Fruit fly (Drosophila melanogaster) whole organism, embryonic: Measurements from ENCODE around the gene CG42828.

Experiments
- Adf1 ChIP-seq: fragments of 200-800 bp; sonication (Bioruptor generic); IDR thresholded peaks from 2 replicates; pipeline ENCODE4 v1.3.6; 2022; ENCODE audit warnings: missing biosample characterization, missing genetic modification characterization
- Asciz ChIP-seq: fragments of 200-800 bp; sonication (Bioruptor generic); optimal IDR thresholded peaks from 2 replicates; lab custom pipeline; 2017; ENCODE audit warnings: missing biosample characterization, mild to moderate bottlenecking, missing genetic modification characterization, missing genetic modification reagents
- Atf3 ChIP-seq: fragments of 200-800 bp; sonication (Bioruptor generic); optimal IDR thresholded peaks from 3 replicates; lab custom pipeline; 2016; ENCODE audit warnings: missing biosample characterization, missing genetic modification characterization
- CG10366 ChIP-seq: fragments of 200-800 bp; sonication (Bioruptor generic); IDR thresholded peaks from 2 replicates; pipeline ENCODE4 v1.3.6; 2022; ENCODE audit warnings: missing biosample characterization, missing genetic modification characterization
- CG12744 ChIP-seq: fragments of 200-800 bp; sonication (Bioruptor generic); optimal IDR thresholded peaks from 2 replicates; lab custom pipeline; 2016; ENCODE audit warnings: missing biosample characterization, missing genetic modification characterization
- CG1647 ChIP-seq: fragments of 200-800 bp; sonication (Bioruptor generic); optimal IDR thresholded peaks from 3 replicates; lab custom pipeline; 2016; ENCODE audit warnings: missing biosample characterization, missing genetic modification characterization
- CG17912 ChIP-seq: fragments of 200-800 bp; sonication (Bioruptor generic); optimal IDR thresholded peaks from 2 replicates; lab custom pipeline; 2018; ENCODE audit warnings: missing biosample characterization, mild to moderate bottlenecking, missing genetic modification characterization
- CG18011 ChIP-seq: fragments of 200-800 bp; sonication (Bioruptor generic); optimal IDR thresholded peaks from 2 replicates; lab custom pipeline; 2017; ENCODE audit warnings: missing biosample characterization, missing genetic modification characterization, mild to moderate bottlenecking, moderate library complexity, missing genotype
- CG31365 ChIP-seq: fragments of 200-800 bp; sonication (Bioruptor generic); optimal IDR thresholded peaks from 2 replicates; lab custom pipeline; 2018; ENCODE audit warnings: missing biosample characterization, mild to moderate bottlenecking, missing genetic modification characterization
- CG32772 ChIP-seq: fragments of 200-800 bp; sonication (Bioruptor generic); IDR thresholded peaks from 2 replicates; pipeline ENCODE4 v1.3.6; 2022; ENCODE audit warnings: missing biosample characterization, missing genetic modification characterization
- CG34422 ChIP-seq: fragments of 200-800 bp; sonication (Bioruptor generic); IDR thresholded peaks from 3 replicates; pipeline ENCODE4 v1.3.6; 2022; ENCODE audit warnings: missing biosample characterization, missing genetic modification characterization
- CG3726 ChIP-seq: fragments of 200-800 bp; sonication (Bioruptor generic); IDR thresholded peaks from 3 replicates; pipeline ENCODE4, ENCODE4 v1.3.6; 2022; ENCODE audit warnings: missing biosample characterization, missing genetic modification characterization
- CG4328 ChIP-seq: fragments of 200-800 bp; sonication (Bioruptor generic); optimal IDR thresholded peaks from 3 replicates; lab custom pipeline; 2017; ENCODE audit warnings: missing biosample characterization, missing genetic modification reagents, missing genetic modification characterization
- CG4617 ChIP-seq: fragments of 200-800 bp; sonication (Bioruptor generic); optimal IDR thresholded peaks from 3 replicates; lab custom pipeline; 2016; ENCODE audit warnings: missing biosample characterization, missing genetic modification characterization, borderline replicate concordance
- CG4854 ChIP-seq: fragments of 200-800 bp; sonication (Bioruptor generic); optimal IDR thresholded peaks from 2 replicates; lab custom pipeline; 2016; ENCODE audit warnings: missing biosample characterization, missing genetic modification characterization, inconsistent platforms
- CG6654 ChIP-seq: fragments of 200-800 bp; sonication (Bioruptor generic); optimal IDR thresholded peaks from 2 replicates; lab custom pipeline; 2017; ENCODE audit warnings: missing biosample characterization, mild to moderate bottlenecking, missing genetic modification characterization
- CG7357 ChIP-seq: fragments of 200-800 bp; sonication (Bioruptor generic); IDR thresholded peaks from 3 replicates; pipeline ENCODE4 v1.3.6; 2022; ENCODE audit warnings: missing biosample characterization, missing genetic modification characterization
- CG7839 ChIP-seq: fragments of 200-800 bp; sonication (Bioruptor generic); optimal IDR thresholded peaks from 3 replicates; lab custom pipeline; 2018; ENCODE audit warnings: missing biosample characterization, mild to moderate bottlenecking, missing genetic modification characterization, moderate library complexity
- CG7928 ChIP-seq: fragments of 200-800 bp; sonication (Bioruptor generic); optimal IDR thresholded peaks from 2 replicates; lab custom pipeline; 2017; ENCODE audit warnings: missing biosample characterization, mild to moderate bottlenecking, missing genetic modification characterization
- CG8290 ChIP-seq, 3 experiments: fragments of 200-800 bp; sonication (Bioruptor generic); optimal IDR thresholded peaks; 2 replicates each; lab custom pipeline; 2016 to 2019; ENCODE audit warnings: missing biosample characterization in 3 of 3, missing genetic modification characterization in 3 of 3, mild to moderate bottlenecking in 2 of 3, moderate library complexity in 1 of 3
- CG9817 ChIP-seq: fragments of 200-800 bp; sonication (Bioruptor generic); optimal IDR thresholded peaks from 2 replicates; lab custom pipeline; 2018; ENCODE audit warnings: missing biosample characterization, mild to moderate bottlenecking, missing genetic modification characterization, moderate library complexity
- CHES-1-like ChIP-seq: fragments of 200-800 bp; sonication (Bioruptor generic); optimal IDR thresholded peaks from 2 replicates; lab custom pipeline; 2016; ENCODE audit warnings: missing biosample characterization, missing genetic modification characterization
- CTCF ChIP-seq: fragments of 200-800 bp; sonication (Bioruptor generic); optimal IDR thresholded peaks from 2 replicates; lab custom pipeline; 2017; ENCODE audit warnings: missing biosample characterization, mild to moderate bottlenecking, missing genetic modification characterization, moderate library complexity
- D ChIP-seq, 2 experiments: fragments of 200-800 bp in 1 of 2; fragments of >200 bp in 1 of 2; sonication (Bioruptor generic) in 1 of 2; optimal IDR thresholded peaks; 2 replicates in 1 of 2; 3 replicates in 1 of 2; lab custom pipeline; 2017; ENCODE audit warnings: mild to moderate bottlenecking in 1 of 2, missing biosample characterization in 1 of 2, missing genetic modification characterization in 1 of 2, missing genetic modification reagents in 1 of 2
- Deaf1 ChIP-seq: fragments of 200-800 bp; optimal IDR thresholded peaks from 3 replicates; lab custom pipeline; 2019; ENCODE audit warnings: missing biosample characterization, mild to moderate bottlenecking, missing genetic modification characterization, moderate library complexity
- Elba2 ChIP-seq: fragments of 200-800 bp; sonication (Bioruptor generic); optimal IDR thresholded peaks from 3 replicates; lab custom pipeline; 2016; ENCODE audit warnings: missing biosample characterization, missing genetic modification characterization
- HHEX ChIP-seq: fragments of 200-800 bp; sonication (Bioruptor generic); optimal IDR thresholded peaks from 3 replicates; lab custom pipeline; 2017; ENCODE audit warnings: missing biosample characterization, mild to moderate bottlenecking, missing genetic modification characterization, missing genetic modification reagents
- Kr ChIP-seq: fragments of 200-800 bp; sonication (Bioruptor generic); optimal IDR thresholded peaks from 2 replicates; lab custom pipeline; 2017; ENCODE audit warnings: missing biosample characterization, mild to moderate bottlenecking, missing genetic modification characterization
- Ravus ChIP-seq: fragments of 200-800 bp; sonication (Bioruptor generic); IDR thresholded peaks from 2 replicates; pipeline ENCODE4 v1.3.6; 2022; ENCODE audit warnings: missing biosample characterization, missing genetic modification characterization
- Rfx ChIP-seq: fragments of 200-800 bp; sonication (Bioruptor generic); IDR thresholded peaks from 2 replicates; pipeline ENCODE4 v1.3.6; 2022; ENCODE audit warnings: missing biosample characterization, missing genetic modification characterization
- ase ChIP-seq: fragments of 200-800 bp; sonication (Bioruptor generic); IDR thresholded peaks from 3 replicates; pipeline ENCODE4 v1.3.6; 2022; ENCODE audit warnings: missing biosample characterization, missing genetic modification characterization
- cad ChIP-seq: fragments of >200 bp; optimal IDR thresholded peaks from 2 replicates; lab custom pipeline; 2017; ENCODE audit warnings: missing biosample characterization, missing genetic modification characterization
- crc ChIP-seq: fragments of 200-800 bp; sonication (Bioruptor generic); optimal IDR thresholded peaks from 2 replicates; lab custom pipeline; 2016; ENCODE audit warnings: missing biosample characterization, missing genetic modification characterization
- dimm ChIP-seq: fragments of 200-800 bp; sonication (Bioruptor generic); IDR thresholded peaks from 2 replicates; pipeline ENCODE4 v1.3.6; 2022; ENCODE audit warnings: missing biosample characterization, missing genetic modification characterization
- ftz-f1 ChIP-seq: fragments of 200-800 bp; sonication (Bioruptor generic); optimal IDR thresholded peaks from 2 replicates; lab custom pipeline; 2016; ENCODE audit warnings: missing biosample characterization, missing genetic modification characterization
- ham ChIP-seq: fragments of 200-800 bp; sonication (Bioruptor generic); IDR thresholded peaks from 2 replicates; pipeline ENCODE4 v1.3.6; 2022; ENCODE audit warnings: missing biosample characterization, missing genetic modification characterization
- ind ChIP-seq: fragments of 200-800 bp; sonication (Bioruptor generic); optimal IDR thresholded peaks from 3 replicates; lab custom pipeline; 2016; ENCODE audit warnings: missing biosample characterization, missing genetic modification characterization
- lab ChIP-seq: fragments of 200-800 bp; sonication (Bioruptor generic); optimal IDR thresholded peaks from 3 replicates; lab custom pipeline; 2017; ENCODE audit warnings: missing biosample characterization, missing genetic modification characterization, mild to moderate bottlenecking, moderate library complexity, missing genetic modification reagents
- lola ChIP-seq, 3 experiments: fragments of >200 bp in 2 of 3; fragments of 200-800 bp in 1 of 3; sonication (Bioruptor generic) in 1 of 3; optimal IDR thresholded peaks; 2 replicates each; lab custom pipeline; 2017 to 2019; ENCODE audit warnings: missing biosample characterization in 3 of 3, missing genetic modification characterization in 3 of 3, mild to moderate bottlenecking in 1 of 3, moderate library complexity in 1 of 3
- nau ChIP-seq: fragments of 200-800 bp; sonication (Bioruptor generic); optimal IDR thresholded peaks from 3 replicates; lab custom pipeline; 2017; ENCODE audit warnings: missing biosample characterization, mild to moderate bottlenecking, missing genetic modification characterization, missing genetic modification reagents
- nmo ChIP-seq: fragments of 200-800 bp; sonication (Bioruptor generic); optimal IDR thresholded peaks from 2 replicates; lab custom pipeline; 2018; ENCODE audit warnings: missing biosample characterization, mild to moderate bottlenecking, missing genetic modification characterization, moderate library complexity
- pros ChIP-seq: fragments of 200-800 bp; sonication (Bioruptor generic); optimal IDR thresholded peaks from 3 replicates; lab custom pipeline; 2019; ENCODE audit warnings: missing biosample characterization, mild to moderate bottlenecking, missing genetic modification characterization, moderate library complexity
- sc ChIP-seq, 3 experiments: fragments of >200 bp in 2 of 3; fragments of 200-800 bp in 1 of 3; sonication (Bioruptor generic) in 1 of 3; optimal IDR thresholded peaks; 2 replicates in 2 of 3; 3 replicates in 1 of 3; lab custom pipeline; 2017; ENCODE audit warnings: mild to moderate bottlenecking in 1 of 3, missing biosample characterization in 1 of 3, missing genetic modification characterization in 1 of 3, missing genetic modification reagents in 1 of 3
- sens-2 ChIP-seq: fragments of 200-800 bp; sonication (Bioruptor generic); IDR thresholded peaks from 2 replicates; pipeline ENCODE4 v1.3.6; 2022; ENCODE audit warnings: missing biosample characterization, missing genetic modification characterization
- sisA ChIP-seq: fragments of 200-800 bp; sonication (Bioruptor generic); IDR thresholded peaks from 2 replicates; pipeline ENCODE4 v1.3.6; 2022; ENCODE audit warnings: missing biosample characterization, missing genetic modification characterization
- stc ChIP-seq: fragments of 200-800 bp; sonication (Bioruptor generic); IDR thresholded peaks from 2 replicates; pipeline ENCODE4 v1.3.6; 2022; ENCODE audit warnings: missing biosample characterization, missing genetic modification characterization
- tup ChIP-seq: fragments of 200-800 bp; sonication (Bioruptor generic); optimal IDR thresholded peaks from 2 replicates; lab custom pipeline; 2016; ENCODE audit warnings: missing biosample characterization, mild to moderate bottlenecking, missing genetic modification characterization, moderate library complexity
- usp ChIP-seq: fragments of >200 bp; optimal IDR thresholded peaks from 2 replicates; lab custom pipeline; 2017; ENCODE audit warnings: missing biosample characterization, missing genetic modification characterization
- vvl ChIP-seq: fragments of 200-800 bp; sonication (Bioruptor generic); IDR thresholded peaks from 2 replicates; pipeline ENCODE4 v1.3.6; 2022; ENCODE audit warnings: missing biosample characterization, missing genetic modification characterization
- zen ChIP-seq: fragments of 200-800 bp; sonication (Bioruptor generic); optimal IDR thresholded peaks from 3 replicates; lab custom pipeline; 2018; ENCODE audit warnings: missing biosample characterization, mild to moderate bottlenecking, missing genetic modification characterization, moderate library complexity

Gene CG42828

dm6 chr3R:23356920-23357386 is 16.6 kb upstream of the CG42828 start (continued):
- TF ChIP-seq cad (no peak), Deaf1 (tag; lab: Kevin White, UChicago) (peak; percentile 72), Rfx (GFP tag; lab: Robert Waterston, UW) (peak; percentile 75), CG7357 (peak; percentile 65; the same call in 2 of the 3 replicates), ind (GFP tag; lab: Kevin White, UChicago) (peak; percentile 39), CG31365 (tag; lab: Kevin White, UChicago) (no peak), zen (tag; lab: Kevin White, UChicago) (peak; percentile 73), tup (peak; percentile 9), Asciz (peak; percentile 30), CG3726 (GFP tag; lab: Robert Waterston, UW) (peak; percentile 78), nmo (peak; percentile 94), HHEX (GFP tag; lab: Kevin White, UChicago) (peak; percentile 71), CG4617 (GFP tag; lab: Kevin White, UChicago) (peak; percentile 39), CG32772 (GFP tag; lab: Robert Waterston, UW) (peak; percentile 70), CG7839 (tag; lab: Kevin White, UChicago) (peak; percentile 92), CG4854 (GFP tag; lab: Kevin White, UChicago) (no peak), vvl (peak; percentile 91), Ravus (GFP tag; lab: Robert Waterston, UW) (peak; percentile 36), CG8290 (GFP tag; optimal IDR thresholded peaks at IDR 0.05; lab: Kevin White, UChicago) (no peak), CG8290 (tag; optimal IDR thresholded peaks at IDR 0.05; lab: Kevin White, UChicago) (peak in 1 of 2 experiments; percentile 72), usp (GFP tag; lab: Kevin White, UChicago) (no peak), CG18011 (GFP tag; lab: Kevin White, UChicago) (peak; percentile 36), crc (GFP tag; lab: Kevin White, UChicago) (no peak), Kr (GFP tag; lab: Kevin White, UChicago) (no peak), CG10366 (GFP tag; lab: Robert Waterston, UW) (peak; percentile 76), nau (no peak), CG17912 (GFP tag; lab: Kevin White, UChicago) (peak; percentile 40), CG9817 (tag; lab: Kevin White, UChicago) (peak; percentile 84), Elba2 (no peak), CG6654 (GFP tag; lab: Kevin White, UChicago) (peak; percentile 49), CHES-1-like (no peak), dimm (GFP tag; lab: Robert Waterston, UW) (no peak), lola (GFP tag; optimal IDR thresholded peaks at IDR 0.05; lab: Kevin White, UChicago) (peak in 1 of 3 experiments; percentile 90), D (optimal IDR thresholded peaks at IDR 0.05; lab: Kevin White, UChicago) (no peak), D (GFP tag; optimal IDR thresholded peaks at IDR 0.05; lab: Kevin White, UChicago) (peak; percentile 66), sens-2 (no peak), CG7928 (GFP tag; lab: Kevin White, UChicago) (no peak), ase (GFP tag; lab: Robert Waterston, UW) (peak; percentile 36; the same call in 1 of the 3 replicates), CG34422 (GFP tag; lab: Robert Waterston, UW) (peak; percentile 80; the same call in 2 of the 3 replicates), CG4328 (GFP tag; lab: Kevin White, UChicago) (no peak), lab (GFP tag; lab: Kevin White, UChicago) (peak; percentile 85), ham (GFP tag; lab: Robert Waterston, UW) (no peak), CTCF (GFP tag; lab: Kevin White, UChicago) (no peak), sc (optimal IDR thresholded peaks at IDR 0.05; lab: Kevin White, UChicago) (no peak), sc (GFP tag; optimal IDR thresholded peaks at IDR 0.05; lab: Kevin White, UChicago) (peak; percentile 75), pros (no peak), stc (GFP tag; lab: Robert Waterston, UW) (peak; percentile 81), CG1647 (GFP tag; lab: Kevin White, UChicago) (no peak), Adf1 (GFP tag; lab: Robert Waterston, UW) (peak; percentile 26), Atf3 (GFP tag; lab: Kevin White, UChicago) (no peak), sisA (GFP tag; lab: Robert Waterston, UW) (peak; percentile 43; the same call in 1 of the 2 replicates), CG12744 (GFP tag; lab: Kevin White, UChicago) (no peak), ftz-f1 (GFP tag; lab: Kevin White, UChicago) (no peak)
